Worm (Caenorhabditis elegans): ENCODE results near the gene Y102A11A.5.

- TF ChIP-seq ama-1 (optimal IDR thresholded peaks at IDR 0.05) (no peak), aly-1 (tag; optimal IDR thresholded peaks at IDR 0.05) (no peak), B0310.2 (tag; optimal IDR thresholded peaks at IDR 0.05) (no peak), F13C5.2 (tag; optimal IDR thresholded peaks at IDR 0.05) (no peak), hmbx-1 (tag; optimal IDR thresholded peaks at IDR 0.05) (no peak), ceh-13 (GFP tag; optimal IDR thresholded peaks at IDR 0.05) (no peak), pes-1 (GFP tag; IDR thresholded peaks at IDR 0.05) (no peak), flt-1 (GFP tag; IDR thresholded peaks at IDR 0.05) (no peak), tbx-11 (GFP tag; IDR thresholded peaks at IDR 0.05) (no peak), tbx-37 (GFP tag; conservative IDR thresholded peaks at IDR 0.05) (no peak), sea-1 (GFP tag; conservative IDR thresholded peaks at IDR 0.05) (no peak), scrt-1 (GFP tag; IDR thresholded peaks at IDR 0.05) (no peak), tra-4 (tag; optimal IDR thresholded peaks at IDR 0.05) (no peak)
These were observed 3.8 kb upstream of the Y102A11A.5 start, which contains the start of gene ergi-1 for ce11 chrX:2035172-2035571.

Measured in whole organism, early embryonic.